Worm (Caenorhabditis elegans) whole organism, L4 larva: ENCODE results near the gene gegf-1.

Experiments
- ZK546.5 ChIP-seq, 2 experiments: sonication (generic microtip); optimal IDR thresholded peaks; 2 replicates each; lab custom pipeline; 2017; ENCODE audit warnings: missing biosample characterization in 2 of 2, missing genetic modification characterization in 2 of 2
- ceh-82 ChIP-seq: sonication (generic microtip); optimal IDR thresholded peaks from 2 replicates; lab custom pipeline; 2017; ENCODE audit warnings: missing biosample characterization, missing genetic modification characterization
- ces-1 ChIP-seq: fragments of 150-350 bp; sonication (generic microtip); optimal IDR thresholded peaks from 4 replicates; lab custom pipeline; 2014; ENCODE audit warnings: missing biosample characterization, missing genetic modification reagents, missing genetic modification characterization
- lin-29 ChIP-seq: fragments of 200-800 bp; sonication (Bioruptor generic); IDR thresholded peaks from 2 replicates; pipeline ENCODE4 v1.3.6; 2022; ENCODE audit warnings: missing genetic modification reagents, missing genetic modification characterization, missing compliant biosample characterization
- nhr-237 ChIP-seq: sonication (generic microtip); optimal IDR thresholded peaks from 2 replicates; lab custom pipeline; 2017; ENCODE audit warnings: missing biosample characterization, missing genetic modification characterization
- pha-4 ChIP-seq, 2 experiments: fragments of 150-350 bp in 1 of 2; fragments of 200-800 bp in 1 of 2; sonication (Bioruptor generic) in 1 of 2; IDR thresholded peaks in 1 of 2; optimal IDR thresholded peaks in 1 of 2; 2 replicates each; pipeline versions ENCODE4 v1.3.6 to Lab custom; 2014 to 2022; ENCODE audit warnings: missing genetic modification characterization in 2 of 2, missing genetic modification reagents in 2 of 2, missing biosample characterization in 1 of 2, missing compliant biosample characterization in 1 of 2
- skn-1 ChIP-seq: fragments of 150-350 bp; optimal IDR thresholded peaks from 2 replicates; lab custom pipeline; 2014; ENCODE audit warnings: missing biosample characterization, missing genetic modification characterization
- unc-62 ChIP-seq, 3 experiments: fragments of 150-350 bp in 1 of 3; sonication (generic microtip); optimal IDR thresholded peaks in 2 of 3; peaks in 1 of 3; 1 replicate in 1 of 3; 2 replicates in 2 of 3; lab custom pipeline; 2014 to 2017; ENCODE audit warnings: missing biosample characterization in 3 of 3, missing genetic modification characterization in 3 of 3, missing genetic modification reagents in 3 of 3, missing genotype in 1 of 3
- ztf-7 ChIP-seq: fragments of 150-350 bp; optimal IDR thresholded peaks from 2 replicates; lab custom pipeline; 2014; ENCODE audit warnings: missing biosample characterization, missing genetic modification characterization

DNA sequence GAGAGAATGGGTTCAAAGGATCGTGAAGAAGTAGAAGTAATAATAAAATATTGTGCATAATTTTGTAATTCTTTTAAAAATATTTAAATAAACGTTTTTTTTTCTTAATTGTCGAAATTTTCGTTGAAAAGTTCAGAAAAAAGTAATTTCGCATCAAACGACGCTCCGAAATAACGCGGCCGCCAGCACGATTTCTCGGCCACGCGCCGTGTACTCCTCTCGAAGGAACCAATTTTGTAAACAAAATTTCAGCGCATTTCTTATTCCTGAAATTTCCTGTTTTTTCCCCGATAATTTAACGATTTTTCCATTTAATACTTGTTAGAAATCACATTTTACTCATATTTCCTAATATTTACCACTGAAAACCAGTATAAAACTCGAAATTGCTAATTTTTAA lies 34.3 kb upstream of the gegf-1 start, which contains the start of gene Y38C1AA.12:
- TF ChIP-seq pha-4 (GFP tag; IDR thresholded peaks at IDR 0.05; lab: Robert Waterston, UW), result peak; percentile 30; the same call in 1 of the 2 replicates
- TF ChIP-seq pha-4 (tag; optimal IDR thresholded peaks at IDR 0.05; lab: Kevin White, UChicago), result no peak
- TF ChIP-seq ceh-82, result no peak
- TF ChIP-seq nhr-237, result no peak
- peak; percentile 23 for TF ChIP-seq ztf-7 (tag; lab: Kevin White, UChicago)
- TF ChIP-seq ces-1 (GFP tag; lab: Kevin White, UChicago), result no peak
- no peak for TF ChIP-seq unc-62 (GFP tag; optimal IDR thresholded peaks at IDR 0.05 in 1 of 2; lab: Kevin White, UChicago)
- TF ChIP-seq unc-62 (tag; optimal IDR thresholded peaks at IDR 0.05; lab: Kevin White, UChicago), result no peak
- TF ChIP-seq ZK546.5 (tag; optimal IDR thresholded peaks at IDR 0.05; lab: Kevin White, UChicago), result no peak
- TF ChIP-seq skn-1 (tag; lab: Kevin White, UChicago), result no peak
- no peak for TF ChIP-seq lin-29 (GFP tag; lab: Robert Waterston, UW)
